Fruit fly (Drosophila melanogaster) whole organism, embryonic: ENCODE results near the gene CG7656.

ENCODE experiments used
- Ada2b ChIP-seq: fragments of 200-800 bp; sonication (Bioruptor generic); IDR thresholded peaks from 2 replicates; pipeline ENCODE4 v1.3.6; 2022; ENCODE audit warnings: missing biosample characterization, missing genetic modification characterization
- Asciz ChIP-seq: fragments of 200-800 bp; sonication (Bioruptor generic); optimal IDR thresholded peaks from 2 replicates; lab custom pipeline; 2017; ENCODE audit warnings: missing biosample characterization, mild to moderate bottlenecking, missing genetic modification characterization, missing genetic modification reagents
- BtbVII ChIP-seq: fragments of 200-800 bp; sonication (Bioruptor generic); optimal IDR thresholded peaks from 3 replicates; lab custom pipeline; 2017; ENCODE audit warnings: missing biosample characterization, mild to moderate bottlenecking, missing genetic modification characterization
- CG14860 ChIP-seq: fragments of 200-800 bp; sonication (Bioruptor generic); IDR thresholded peaks from 3 replicates; pipeline ENCODE4 v1.3.6; 2022; ENCODE audit warnings: missing biosample characterization, missing genetic modification characterization; ENCODE audit not compliant: partially characterized antibody
- CG15011 ChIP-seq: fragments of 200-800 bp; sonication (Bioruptor generic); optimal IDR thresholded peaks from 3 replicates; lab custom pipeline; 2018; ENCODE audit warnings: missing biosample characterization, mild to moderate bottlenecking, missing genetic modification characterization
- CG15514 ChIP-seq: fragments of 200-800 bp; sonication (Bioruptor generic); optimal IDR thresholded peaks from 3 replicates; lab custom pipeline; 2017; ENCODE audit warnings: missing biosample characterization, missing genetic modification characterization, mild to moderate bottlenecking, moderate library complexity, missing genetic modification reagents
- CG1602 ChIP-seq: fragments of 200-800 bp; sonication (Bioruptor generic); optimal IDR thresholded peaks from 3 replicates; lab custom pipeline; 2016; ENCODE audit warnings: missing biosample characterization, missing genetic modification characterization
- CG31441 ChIP-seq: fragments of 200-800 bp; sonication (Bioruptor generic); IDR thresholded peaks from 2 replicates; pipeline ENCODE4 v1.3.6; 2022; ENCODE audit warnings: missing biosample characterization, missing genetic modification characterization
- CG34376 ChIP-seq: fragments of 200-800 bp; sonication (Bioruptor generic); optimal IDR thresholded peaks from 2 replicates; lab custom pipeline; 2018; ENCODE audit warnings: missing biosample characterization, mild to moderate bottlenecking, missing genetic modification characterization
- CG4854 ChIP-seq: fragments of 200-800 bp; sonication (Bioruptor generic); optimal IDR thresholded peaks from 2 replicates; lab custom pipeline; 2016; ENCODE audit warnings: missing biosample characterization, missing genetic modification characterization, inconsistent platforms
- CG6175 ChIP-seq: fragments of 200-800 bp; sonication (Bioruptor generic); IDR thresholded peaks from 3 replicates; pipeline ENCODE4 v1.3.6; 2022; ENCODE audit warnings: missing biosample characterization, missing genetic modification characterization
- CG6683 ChIP-seq: fragments of 200-800 bp; sonication (Bioruptor generic); optimal IDR thresholded peaks from 2 replicates; lab custom pipeline; 2017; ENCODE audit warnings: missing biosample characterization, mild to moderate bottlenecking, missing genetic modification characterization, missing genetic modification reagents
- CG7963 ChIP-seq: fragments of 200-800 bp; sonication (Bioruptor generic); IDR thresholded peaks from 3 replicates; pipeline ENCODE4 v1.3.6; 2022; ENCODE audit warnings: missing biosample characterization, missing genetic modification characterization; ENCODE audit not compliant: partially characterized antibody
- CG9727 ChIP-seq: fragments of 200-800 bp; sonication (Bioruptor generic); optimal IDR thresholded peaks from 3 replicates; lab custom pipeline; 2017; ENCODE audit warnings: missing biosample characterization, mild to moderate bottlenecking, missing genetic modification characterization
- Dek ChIP-seq: fragments of 200-800 bp; sonication (Bioruptor generic); optimal IDR thresholded peaks from 3 replicates; lab custom pipeline; 2019; ENCODE audit warnings: missing biosample characterization, mild to moderate bottlenecking, missing genetic modification characterization, moderate library complexity
- Ets65A ChIP-seq: fragments of 200-800 bp; sonication (Bioruptor generic); peaks from one replicate; lab custom pipeline; 2016; ENCODE audit warnings: missing biosample characterization, missing genetic modification characterization
- Gug ChIP-seq: fragments of 200-800 bp; sonication (Bioruptor generic); IDR thresholded peaks from 4 replicates; pipeline ENCODE4 v1.3.6; 2022; ENCODE audit warnings: missing biosample characterization, missing genetic modification characterization
- H2.0 ChIP-seq: fragments of 200-800 bp; sonication (Bioruptor generic); IDR thresholded peaks from 2 replicates; pipeline ENCODE4 v1.3.6; 2022; ENCODE audit warnings: missing biosample characterization, missing genetic modification characterization
- PHDP ChIP-seq: fragments of 200-800 bp; sonication (Bioruptor generic); optimal IDR thresholded peaks from 3 replicates; lab custom pipeline; 2018; ENCODE audit warnings: missing biosample characterization, mild to moderate bottlenecking, missing genetic modification characterization, moderate library complexity
- Side ChIP-seq: fragments of 200-800 bp; sonication (Bioruptor generic); optimal IDR thresholded peaks from 2 replicates; lab custom pipeline; 2016; ENCODE audit warnings: missing biosample characterization, missing genetic modification characterization
- Sry-β ChIP-seq: fragments of 200-800 bp; sonication (Bioruptor generic); optimal IDR thresholded peaks from 2 replicates; lab custom pipeline; 2018; ENCODE audit warnings: missing biosample characterization, mild to moderate bottlenecking, missing genetic modification characterization, moderate library complexity
- Taf1 ChIP-seq: fragments of 200-800 bp; sonication (Bioruptor generic); IDR thresholded peaks from 2 replicates; pipeline ENCODE4 v1.3.6; 2022; ENCODE audit warnings: missing biosample characterization, missing genetic modification characterization
- Xrp1 ChIP-seq: fragments of 200-800 bp; sonication (Bioruptor generic); IDR thresholded peaks from 2 replicates; pipeline ENCODE4 v1.3.6; 2022; ENCODE audit warnings: missing biosample characterization, missing genetic modification characterization
- al ChIP-seq: fragments of 200-800 bp; sonication (Bioruptor generic); IDR thresholded peaks from 2 replicates; pipeline ENCODE4 v1.3.6; 2022; ENCODE audit warnings: missing biosample characterization, missing genetic modification characterization
- amos ChIP-seq: fragments of 200-800 bp; sonication (Bioruptor generic); IDR thresholded peaks from 2 replicates; pipeline ENCODE4 v1.3.6; 2022; ENCODE audit warnings: missing biosample characterization, missing genetic modification characterization; ENCODE audit not compliant: partially characterized antibody
- ap ChIP-seq: fragments of 200-800 bp; sonication (Bioruptor generic); IDR thresholded peaks from 2 replicates; pipeline ENCODE4 v1.3.6; 2022; ENCODE audit warnings: missing biosample characterization, missing genetic modification characterization
- bab2 ChIP-seq: fragments of 200-800 bp; sonication (Bioruptor generic); optimal IDR thresholded peaks from 2 replicates; lab custom pipeline; 2016; ENCODE audit warnings: missing biosample characterization, missing genetic modification characterization
- bsh ChIP-seq, 2 experiments: fragments of 200-800 bp; sonication (Bioruptor generic); optimal IDR thresholded peaks; 2 replicates each; lab custom pipeline; 2017 to 2018; ENCODE audit warnings: mild to moderate bottlenecking in 2 of 2, missing biosample characterization in 2 of 2, missing genetic modification characterization in 2 of 2, moderate library complexity in 1 of 2
- danr ChIP-seq: fragments of 200-800 bp; sonication (Bioruptor generic); IDR thresholded peaks from 2 replicates; pipeline ENCODE4 v1.3.6; 2022; ENCODE audit warnings: missing biosample characterization, missing genetic modification characterization
- dmrt11E ChIP-seq: fragments of 200-800 bp; sonication (Bioruptor generic); optimal IDR thresholded peaks from 3 replicates; lab custom pipeline; 2018; ENCODE audit warnings: missing biosample characterization, mild to moderate bottlenecking, missing genetic modification characterization, moderate library complexity
- fd102C ChIP-seq: fragments of 200-800 bp; sonication (Bioruptor generic); optimal IDR thresholded peaks from 2 replicates; lab custom pipeline; 2018; ENCODE audit warnings: missing biosample characterization, mild to moderate bottlenecking, missing genetic modification characterization, moderate library complexity
- fd3F ChIP-seq: fragments of 200-800 bp; sonication (Bioruptor generic); optimal IDR thresholded peaks from 2 replicates; lab custom pipeline; 2018; ENCODE audit warnings: missing biosample characterization, mild to moderate bottlenecking, missing genetic modification characterization, moderate library complexity
- gfzf ChIP-seq: fragments of 200-800 bp; sonication (Bioruptor generic); optimal IDR thresholded peaks from 2 replicates; lab custom pipeline; 2016; ENCODE audit warnings: missing biosample characterization, mild to moderate bottlenecking, missing genetic modification characterization, moderate library complexity
- gt ChIP-seq: fragments of 200-800 bp; sonication (Bioruptor generic); IDR thresholded peaks from 2 replicates; pipeline ENCODE4 v1.3.6; 2022; ENCODE audit warnings: missing biosample characterization, missing genetic modification characterization
- jing ChIP-seq: fragments of 200-800 bp; sonication (Bioruptor generic); optimal IDR thresholded peaks from 2 replicates; lab custom pipeline; 2018; ENCODE audit warnings: missing biosample characterization, mild to moderate bottlenecking, missing genetic modification characterization
- lov ChIP-seq, 2 experiments: fragments of 200-800 bp in 1 of 2; fragments of >200 bp in 1 of 2; sonication (Bioruptor generic) in 1 of 2; IDR thresholded peaks in 1 of 2; optimal IDR thresholded peaks in 1 of 2; 2 replicates in 1 of 2; 3 replicates in 1 of 2; pipeline versions ENCODE4 v1.3.6 to Lab custom; 2017 to 2022; ENCODE audit warnings: missing biosample characterization in 1 of 2, missing genetic modification characterization in 1 of 2
- luna ChIP-seq: fragments of 200-800 bp; sonication (Bioruptor generic); optimal IDR thresholded peaks from 2 replicates; lab custom pipeline; 2016; ENCODE audit warnings: missing biosample characterization, missing genetic modification characterization
- sd ChIP-seq: fragments of 200-800 bp; sonication (Bioruptor generic); optimal IDR thresholded peaks from 3 replicates; lab custom pipeline; 2018; ENCODE audit warnings: missing biosample characterization, mild to moderate bottlenecking, missing genetic modification characterization, moderate library complexity
- sens ChIP-seq: fragments of 200-800 bp; sonication (Bioruptor generic); peaks from one replicate; lab custom pipeline; 2016; ENCODE audit warnings: missing biosample characterization, missing genetic modification characterization
- sim ChIP-seq: fragments of 200-800 bp; sonication (Bioruptor generic); IDR thresholded peaks from 2 replicates; pipeline ENCODE4 v1.3.6; 2022; ENCODE audit warnings: missing biosample characterization, missing genetic modification characterization
- tio ChIP-seq: fragments of 200-800 bp; sonication (Bioruptor generic); optimal IDR thresholded peaks from 2 replicates; lab custom pipeline; 2017; ENCODE audit warnings: missing biosample characterization, missing genetic modification characterization, inconsistent platforms
- tna ChIP-seq: fragments of 200-800 bp; sonication (Bioruptor generic); IDR thresholded peaks from 2 replicates; pipeline ENCODE4 v1.3.6; 2022; ENCODE audit warnings: missing biosample characterization, missing genetic modification characterization; ENCODE audit not compliant: partially characterized antibody
- vnd ChIP-seq: fragments of 200-800 bp; sonication (Bioruptor generic); IDR thresholded peaks from 3 replicates; pipeline ENCODE4 v1.3.6; 2022; ENCODE audit warnings: missing biosample characterization, missing genetic modification characterization; ENCODE audit not compliant: partially characterized antibody
- wek ChIP-seq: fragments of 200-800 bp; sonication (Bioruptor generic); optimal IDR thresholded peaks from 3 replicates; lab custom pipeline; 2018; ENCODE audit warnings: missing biosample characterization, mild to moderate bottlenecking, missing genetic modification characterization, moderate library complexity
- yki ChIP-seq: fragments of >200 bp; optimal IDR thresholded peaks from 3 replicates; lab custom pipeline; 2018
- zf30C ChIP-seq: fragments of 200-800 bp; sonication (Bioruptor generic); optimal IDR thresholded peaks from 3 replicates; lab custom pipeline; 2018; ENCODE audit warnings: missing biosample characterization, mild to moderate bottlenecking, missing genetic modification characterization

The CG7656 gene

dm6 chr3L:15587445-15588381 lies at the start of gene CG7656 (continued):
- TF ChIP-seq CG1602 (peak; percentile 51), CG6175 (GFP tag; lab: Robert Waterston, UW) (peak; percentile 78; the same call in 2 of the 3 replicates), CG15011 (no peak), yki (lab: Kevin White, UChicago) (peak; percentile 10)

dm6 chr3L:15637618-15638017 lies 49.6 kb upstream of the CG7656 start:
- TF ChIP-seq Taf1 (GFP tag; lab: Robert Waterston, UW): no peak
- TF ChIP-seq CG6683 (GFP tag; lab: Kevin White, UChicago): no peak
- TF ChIP-seq gt (GFP tag; lab: Robert Waterston, UW): no peak
- no peak for TF ChIP-seq CG14860 (GFP tag; lab: Robert Waterston, UW)
- TF ChIP-seq lov (optimal IDR thresholded peaks at IDR 0.05; lab: Kevin White, UChicago): no peak
- TF ChIP-seq lov (GFP tag; IDR thresholded peaks at IDR 0.05; lab: Robert Waterston, UW): no peak
- no peak for TF ChIP-seq Asciz (GFP tag; lab: Kevin White, UChicago)
- TF ChIP-seq Xrp1: peak; percentile 39
- no peak for TF ChIP-seq luna (GFP tag; lab: Kevin White, UChicago)
- peak; percentile 17 for TF ChIP-seq sd (tag; lab: Kevin White, UChicago)
- peak; percentile 28 for TF ChIP-seq wek (GFP tag; lab: Kevin White, UChicago)
- no peak for TF ChIP-seq bab2
- no peak for TF ChIP-seq fd102C (GFP tag; lab: Kevin White, UChicago)
- TF ChIP-seq gfzf (GFP tag; lab: Kevin White, UChicago): no peak
- no peak for TF ChIP-seq Side (GFP tag; lab: Kevin White, UChicago)
- TF ChIP-seq danr: no peak
- no peak for TF ChIP-seq CG15514 (GFP tag; lab: Kevin White, UChicago)
- TF ChIP-seq tio (GFP tag; lab: Kevin White, UChicago): no peak
- TF ChIP-seq Ets65A (GFP tag; lab: Kevin White, UChicago): peak; percentile 52
- no peak for TF ChIP-seq bsh (GFP tag; optimal IDR thresholded peaks at IDR 0.05; lab: Kevin White, UChicago)
- TF ChIP-seq PHDP (tag; lab: Kevin White, UChicago): no peak

DNA sequence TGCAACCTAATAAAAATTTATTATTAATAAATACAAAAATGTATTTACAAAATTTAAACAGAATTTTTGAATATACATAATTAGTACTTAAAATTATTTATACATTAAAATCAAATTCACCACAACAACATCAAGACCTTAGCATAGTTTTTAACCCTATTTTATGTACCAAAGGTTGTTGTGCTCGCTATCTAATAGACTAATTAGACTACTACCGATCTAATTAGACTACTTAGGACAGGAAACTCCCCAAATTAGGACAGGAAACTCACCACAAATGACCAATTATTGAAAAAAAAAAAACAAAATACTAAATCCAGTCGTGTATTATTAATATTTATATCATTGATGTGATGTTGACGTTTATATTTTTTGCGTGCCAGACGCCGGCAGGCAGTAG lies 49.0 kb upstream of the CG7656 start:
- TF ChIP-seq sim (GFP tag; lab: Robert Waterston, UW) (no peak), Sry-β (GFP tag; lab: Kevin White, UChicago) (no peak), CG9727 (no peak), dmrt11E (tag; lab: Kevin White, UChicago) (peak; percentile 20), CG34376 (no peak), tna (GFP tag; lab: Robert Waterston, UW) (no peak), al (GFP tag; lab: Robert Waterston, UW) (no peak), ap (GFP tag; lab: Robert Waterston, UW) (no peak), CG7963 (GFP tag; lab: Robert Waterston, UW) (no peak), fd3F (GFP tag; lab: Kevin White, UChicago) (no peak), Dek (tag; lab: Kevin White, UChicago) (no peak), Ada2b (GFP tag; lab: Robert Waterston, UW) (no peak), vnd (GFP tag; lab: Robert Waterston, UW) (no peak), H2.0 (GFP tag; lab: Robert Waterston, UW) (no peak), danr (no peak), CG4854 (no peak), CG6683 (GFP tag; lab: Kevin White, UChicago) (no peak), jing (GFP tag; lab: Kevin White, UChicago) (no peak), BtbVII (GFP tag; lab: Kevin White, UChicago) (no peak), sens (peak; percentile 71), amos (GFP tag; lab: Robert Waterston, UW) (no peak), zf30C (no peak), Gug (GFP tag; lab: Robert Waterston, UW) (no peak), CG31441 (GFP tag; lab: Robert Waterston, UW) (no peak)
